Worm (Caenorhabditis elegans): Measurements from ENCODE around the gene F44E5.15.
A peak's percentile ranks its signal among the peaks of the same experiment; 100 is the strongest.
"Not testable (repeated sequence)": the region's sequence is repeated elsewhere in the genome, so short reads cannot be mapped to it uniquely, and the experiment has no call there.

F44E5.15 gene

DNA sequence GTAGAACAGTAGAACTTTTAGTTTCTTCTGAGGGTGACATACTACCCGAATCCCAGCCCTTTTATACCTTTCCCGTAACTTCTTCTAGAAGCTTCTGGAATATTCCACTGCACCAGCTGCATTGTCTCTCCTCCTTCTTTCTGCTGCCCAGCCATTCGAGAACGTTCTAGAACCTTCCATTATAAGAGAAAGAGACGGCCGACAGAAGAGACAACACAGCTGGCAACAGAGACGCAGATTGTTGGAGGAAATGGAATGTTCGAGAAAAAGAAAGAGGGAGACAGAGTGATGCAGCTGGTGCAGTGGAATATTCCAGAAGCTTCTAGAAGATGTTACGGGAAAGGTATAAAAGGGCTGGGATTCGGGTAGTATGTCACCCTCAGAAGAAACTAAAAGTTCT is 13.2 kb upstream of the F44E5.15 start, which contains the start of the genes F44E5.4 and F44E5.5:
Gene F44E5.4, minus strand, starts transcription at position 35 of the 400 bp plus-strand sequence.
Gene F44E5.5, plus strand, starts transcription at position 386 of the 400 bp plus-strand sequence.
- TF ChIP-seq ztf-6 (GFP tag; IDR thresholded peaks at IDR 0.05): peak; percentile 95
- peak; percentile 83 for TF ChIP-seq attf-3 (GFP tag; conservative IDR thresholded peaks at IDR 0.05)
- peak; percentile 86 for TF ChIP-seq attf-6 (GFP tag; IDR thresholded peaks at IDR 0.05)
- TF ChIP-seq egl-18 (GFP tag; IDR thresholded peaks at IDR 0.05): peak; percentile 99
- TF ChIP-seq tlf-1 (GFP tag; optimal IDR thresholded peaks at IDR 0.05): peak; percentile 94
- TF ChIP-seq let-526 (GFP tag; IDR thresholded peaks at IDR 0.05): peak; percentile 100
- peak; percentile 83 for TF ChIP-seq ceh-27 (GFP tag; optimal IDR thresholded peaks at IDR 0.05)
- TF ChIP-seq egl-44 (GFP tag; IDR thresholded peaks at IDR 0.05): peak; percentile 98
- TF ChIP-seq madf-3 (GFP tag; IDR thresholded peaks at IDR 0.05): peak; percentile 93
- peak; percentile 99 for TF ChIP-seq Y79H2A.3 (GFP tag; conservative IDR thresholded peaks at IDR 0.05)
- TF ChIP-seq dpff-1 (tag; optimal IDR thresholded peaks at IDR 0.05): peak; percentile 93
- peak; percentile 97 for TF ChIP-seq F57C9.4 (tag; optimal IDR thresholded peaks at IDR 0.05)
- peak; percentile 89 for TF ChIP-seq cebp-1 (GFP tag; IDR thresholded peaks at IDR 0.05)
- TF ChIP-seq cebp-1 (tag; optimal IDR thresholded peaks at IDR 0.05): peak; percentile 80
- TF ChIP-seq K12H6.12 (tag; optimal IDR thresholded peaks at IDR 0.05): peak; percentile 92
- peak; percentile 79 for TF ChIP-seq zfh-2 (GFP tag; conservative IDR thresholded peaks at IDR 0.05)
- peak in 1 of 3 experiments; percentile 87 for TF ChIP-seq lin-35 (GFP tag; optimal IDR thresholded peaks at IDR 0.05)
- peak; percentile 92 for TF ChIP-seq fkh-3 (tag; optimal IDR thresholded peaks at IDR 0.05)
- TF ChIP-seq hmg-1.2 (GFP tag; IDR thresholded peaks at IDR 0.05): peak; percentile 100
- TF ChIP-seq F57A8.1 (GFP tag; optimal IDR thresholded peaks at IDR 0.05): peak; percentile 7
- peak; percentile 87 for TF ChIP-seq B0336.3 (GFP tag; IDR thresholded peaks at IDR 0.05)
- TF ChIP-seq sea-2 (GFP tag; IDR thresholded peaks at IDR 0.05): peak; percentile 99
- peak; percentile 72 for TF ChIP-seq akir-1 (GFP tag; optimal IDR thresholded peaks at IDR 0.05)
- peak; percentile 92 for TF ChIP-seq bed-2 (GFP tag; IDR thresholded peaks at IDR 0.05)
- 0 out of 2 replicates have a peak, but pooled peaks have one; percentile 89 for TF ChIP-seq lag-1 (GFP tag; IDR thresholded peaks at IDR 0.05)
- TF ChIP-seq ztf-18 (tag; optimal IDR thresholded peaks at IDR 0.05): peak; percentile 48
- peak; percentile 89 for TF ChIP-seq hmg-20 (GFP tag; IDR thresholded peaks at IDR 0.05)
- TF ChIP-seq aptf-3 (GFP tag; IDR thresholded peaks at IDR 0.05): peak; percentile 100
- TF ChIP-seq B0261.1 (tag; optimal IDR thresholded peaks at IDR 0.05): peak; percentile 40
- TF ChIP-seq atf-7 (tag; optimal IDR thresholded peaks at IDR 0.05): peak; percentile 99
- peak; percentile 55 for TF ChIP-seq T07F8.4 (tag; optimal IDR thresholded peaks at IDR 0.05)
- TF ChIP-seq lin-26 (GFP tag; IDR thresholded peaks at IDR 0.05): peak; percentile 86
- TF ChIP-seq tbx-9 (tag; optimal IDR thresholded peaks at IDR 0.05; ENCODE audit: borderline replicate concordance): peak; percentile 93
- TF ChIP-seq zim-3 (tag; optimal IDR thresholded peaks at IDR 0.05): peak; percentile 99
- peak; percentile 99 for TF ChIP-seq bed-1 (GFP tag; IDR thresholded peaks at IDR 0.05)
- TF ChIP-seq tbp1 (GFP tag; optimal IDR thresholded peaks at IDR 0.05): peak; percentile 74
- TF ChIP-seq repo-1 (tag; optimal IDR thresholded peaks at IDR 0.05): peak; percentile 97
- TF ChIP-seq ceh-100 (GFP tag; IDR thresholded peaks at IDR 0.05): peak; percentile 88
- TF ChIP-seq F22D6.2 (tag; optimal IDR thresholded peaks at IDR 0.05): peak; percentile 88
- peak; percentile 95; the same call in 1 of the 2 replicates for TF ChIP-seq F37B4.10 (GFP tag; IDR thresholded peaks at IDR 0.05)
- peak; percentile 71; the same call in 1 of the 2 replicates for TF ChIP-seq B0019.2 (GFP tag; conservative IDR thresholded peaks at IDR 0.05)
- peak; percentile 92 for TF ChIP-seq rcor-1 (GFP tag; IDR thresholded peaks at IDR 0.05)
- TF ChIP-seq attf-5 (GFP tag; optimal IDR thresholded peaks at IDR 0.05): peak; percentile 46
- TF ChIP-seq D2030.7 (GFP tag; IDR thresholded peaks at IDR 0.05): peak; percentile 69
- TF ChIP-seq egrh-3 (GFP tag; IDR thresholded peaks at IDR 0.05): peak; percentile 93
- TF ChIP-seq lin-40 (tag; optimal IDR thresholded peaks at IDR 0.05): peak; percentile 97
- TF ChIP-seq rpc-1 (optimal IDR thresholded peaks at IDR 0.05): peak; percentile 100
- not testable (repeated sequence) for TF ChIP-seq rpc-1 (tag; optimal IDR thresholded peaks at IDR 0.05)
- TF ChIP-seq somi-1 (GFP tag; optimal IDR thresholded peaks at IDR 0.05): peak; percentile 97
- TF ChIP-seq ekl-4 (GFP tag; IDR thresholded peaks at IDR 0.05): peak; percentile 99
